Fruit fly (Drosophila melanogaster): Measurements from ENCODE around the gene CG13609.

CG13609 gene

DNA sequence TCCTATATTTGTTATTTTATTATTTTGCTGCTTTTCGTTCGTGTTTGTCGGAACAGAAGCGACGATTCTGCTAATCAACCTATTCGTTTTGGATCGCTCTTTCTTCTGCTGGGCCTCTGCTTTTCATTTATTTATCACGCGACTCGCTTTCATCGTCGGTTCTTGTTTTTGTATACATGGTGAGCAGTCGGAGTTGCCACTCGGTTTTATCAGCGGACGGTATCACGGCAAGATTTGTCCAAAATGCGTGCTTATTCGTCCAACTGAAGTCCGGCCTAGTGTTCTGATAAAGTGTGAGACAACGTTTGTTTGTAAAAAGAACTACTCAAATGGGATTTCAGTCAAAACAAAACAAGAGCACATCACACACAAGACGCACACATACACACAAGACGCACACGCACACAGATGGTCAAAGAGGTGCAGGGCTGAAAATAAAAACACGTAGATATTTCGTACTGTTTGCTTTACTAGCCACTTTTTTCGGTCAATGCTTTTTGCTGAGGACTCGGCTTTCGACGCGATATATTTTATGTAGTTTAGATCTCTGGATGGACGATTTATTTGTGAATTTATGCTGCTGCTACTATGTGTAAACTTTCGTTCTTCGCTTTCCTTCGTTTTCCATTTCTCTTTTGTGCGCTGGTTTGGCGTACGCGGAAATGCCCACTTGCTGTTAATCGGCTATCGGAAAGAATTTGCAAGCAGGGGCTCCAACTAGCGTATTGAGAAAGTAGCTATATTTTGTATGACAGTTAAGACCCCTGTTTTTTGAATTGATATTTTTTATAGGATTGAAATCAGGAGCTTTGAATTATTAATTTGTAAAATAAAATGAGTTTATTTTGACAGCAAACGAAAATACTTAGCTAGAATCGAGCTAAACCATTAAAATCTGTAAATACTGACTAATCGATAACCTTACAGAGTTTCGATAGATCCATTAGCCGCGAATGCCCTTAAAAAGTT is 5.2 kb upstream of the CG13609 start, which contains the start of gene twin:
Gene twin, minus strand, starts transcription at position 632 of the 969 bp plus-strand sequence.
- TF ChIP-seq acj6 (GFP tag; optimal IDR thresholded peaks at IDR 0.05), result peak; percentile 47
- no peak for TF ChIP-seq CG6854 (GFP tag; optimal IDR thresholded peaks at IDR 0.05)
- peak; percentile 49 for TF ChIP-seq dsx (GFP tag; optimal IDR thresholded peaks at IDR 0.05; ENCODE audit: poor library complexity, severe bottlenecking)
- peak; percentile 53 for TF ChIP-seq CG31627 (GFP tag; optimal IDR thresholded peaks at IDR 0.05)
- TF ChIP-seq Eip78C (GFP tag), result peak; percentile 72
- no peak for TF ChIP-seq svp (GFP tag)
- peak; percentile 49 for TF ChIP-seq topi (GFP tag; optimal IDR thresholded peaks at IDR 0.05)
- peak; percentile 58 for TF ChIP-seq Hr39 (GFP tag; optimal IDR thresholded peaks at IDR 0.05)
- TF ChIP-seq fkh (GFP tag; optimal IDR thresholded peaks at IDR 0.05), result peak; percentile 59
- peak; percentile 27 for TF ChIP-seq CG3919 (GFP tag; optimal IDR thresholded peaks at IDR 0.05)
- TF ChIP-seq Gug (GFP tag; IDR thresholded peaks at IDR 0.05), result 0 out of 2 replicates have a peak, but pooled peaks have one; percentile 29
- peak; percentile 9 for TF ChIP-seq Lpt (GFP tag; optimal IDR thresholded peaks at IDR 0.05)
- peak; percentile 51 for TF ChIP-seq CG10631 (GFP tag; optimal IDR thresholded peaks at IDR 0.05)
- TF ChIP-seq ss (GFP tag; optimal IDR thresholded peaks at IDR 0.05), result no peak
- TF ChIP-seq CG4318 (GFP tag; optimal IDR thresholded peaks at IDR 0.05), result no peak
- TF ChIP-seq lz (GFP tag; optimal IDR thresholded peaks at IDR 0.05), result peak; percentile 60
- peak; percentile 52 for TF ChIP-seq OdsH (GFP tag; optimal IDR thresholded peaks at IDR 0.05)
- peak; percentile 54 for TF ChIP-seq CG3032 (tag; optimal IDR thresholded peaks at IDR 0.05)
- TF ChIP-seq CG8119 (GFP tag; IDR thresholded peaks at IDR 0.05), result no peak; the same call in 2 of the 3 replicates
- TF ChIP-seq CG6792 (GFP tag; optimal IDR thresholded peaks at IDR 0.05), result peak; percentile 15
- TF ChIP-seq Ets21C (GFP tag; optimal IDR thresholded peaks at IDR 0.05), result peak; percentile 51
- peak; percentile 59 for TF ChIP-seq Sox14 (GFP tag; optimal IDR thresholded peaks at IDR 0.05)
- TF ChIP-seq achi (GFP tag; optimal IDR thresholded peaks at IDR 0.05), result peak; percentile 58
- TF ChIP-seq esn (GFP tag; optimal IDR thresholded peaks at IDR 0.05), result peak; percentile 58
- peak; percentile 43 for TF ChIP-seq cyc (GFP tag; optimal IDR thresholded peaks at IDR 0.05)
- TF ChIP-seq Eip75B (GFP tag; optimal IDR thresholded peaks at IDR 0.05), result peak; percentile 53
- peak; percentile 63 for TF ChIP-seq Hr4 (GFP tag; optimal IDR thresholded peaks at IDR 0.05)
- no peak for TF ChIP-seq CG1621 (tag; optimal IDR thresholded peaks at IDR 0.05)
- peak; percentile 73 for TF ChIP-seq CG6163 (GFP tag; IDR thresholded peaks at IDR 0.05)
- peak; percentile 54; the same call in 2 of the 3 replicates for TF ChIP-seq eg (GFP tag; IDR thresholded peaks at IDR 0.05)

DNA sequence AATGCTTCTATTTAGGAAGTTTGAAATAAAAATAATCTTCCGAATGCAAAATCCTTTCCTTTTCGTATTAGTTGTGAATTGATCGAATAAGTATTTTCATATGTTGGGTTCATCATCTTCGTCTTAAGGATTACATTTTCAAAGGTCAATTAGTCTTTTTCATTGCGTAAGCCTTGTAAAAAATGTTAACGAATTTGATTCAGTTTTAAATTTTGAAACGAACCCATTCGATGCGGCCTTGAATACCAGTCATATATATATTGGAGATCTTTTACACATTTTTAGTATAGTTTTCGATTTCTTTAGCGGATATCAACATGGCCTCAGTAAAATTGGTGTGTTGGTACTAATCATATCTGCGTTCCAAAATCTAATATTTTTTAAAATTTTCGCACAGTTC is 1.9 kb downstream of the CG13609 start, which contains the start of gene Acp95EF:
Gene Acp95EF, plus strand, starts transcription at position 301 of the 400 bp plus-strand sequence.
- TF ChIP-seq CG32006 (GFP tag; optimal IDR thresholded peaks at IDR 0.05) (no peak), CG8632 (GFP tag; optimal IDR thresholded peaks at IDR 0.05) (no peak), Sox15 (GFP tag; optimal IDR thresholded peaks at IDR 0.05) (no peak), CG4318 (GFP tag; optimal IDR thresholded peaks at IDR 0.05) (no peak), Sox14 (GFP tag; optimal IDR thresholded peaks at IDR 0.05) (no peak)

- TF ChIP-seq CG1621 (tag; optimal IDR thresholded peaks at IDR 0.05), result peak; percentile 76
- TF ChIP-seq Eip93F (GFP tag; optimal IDR thresholded peaks at IDR 0.05), result no peak
These were observed 3.1 kb downstream of the CG13609 start, which contains the start of gene Spase22-23 for dm6 chr3R:24229870-24230422. Gene Spase22-23 (minus strand): TSS chr3R:24230035.

Measured in whole organism, prepupa.